Worm (Caenorhabditis elegans) whole organism, L4/young adult: ENCODE data around the gene gstk-1.

Source experiments
- W03F9.2 ChIP-seq: fragments of 150-350 bp; optimal IDR thresholded peaks from 2 replicates; lab custom pipeline; 2014; ENCODE audit warnings: missing biosample characterization, missing genetic modification characterization
- dao-5 ChIP-seq: sonication (generic microtip); optimal IDR thresholded peaks from 2 replicates; lab custom pipeline; 2016; ENCODE audit warnings: missing genotype, missing genetic modification characterization, moderate library complexity, missing compliant biosample characterization
- him-1 ChIP-seq: sonication (generic microtip); optimal IDR thresholded peaks from 2 replicates; lab custom pipeline; 2016; ENCODE audit warnings: missing genotype, missing genetic modification reagents, missing genetic modification characterization, missing compliant biosample characterization

gstk-1 gene

DNA sequence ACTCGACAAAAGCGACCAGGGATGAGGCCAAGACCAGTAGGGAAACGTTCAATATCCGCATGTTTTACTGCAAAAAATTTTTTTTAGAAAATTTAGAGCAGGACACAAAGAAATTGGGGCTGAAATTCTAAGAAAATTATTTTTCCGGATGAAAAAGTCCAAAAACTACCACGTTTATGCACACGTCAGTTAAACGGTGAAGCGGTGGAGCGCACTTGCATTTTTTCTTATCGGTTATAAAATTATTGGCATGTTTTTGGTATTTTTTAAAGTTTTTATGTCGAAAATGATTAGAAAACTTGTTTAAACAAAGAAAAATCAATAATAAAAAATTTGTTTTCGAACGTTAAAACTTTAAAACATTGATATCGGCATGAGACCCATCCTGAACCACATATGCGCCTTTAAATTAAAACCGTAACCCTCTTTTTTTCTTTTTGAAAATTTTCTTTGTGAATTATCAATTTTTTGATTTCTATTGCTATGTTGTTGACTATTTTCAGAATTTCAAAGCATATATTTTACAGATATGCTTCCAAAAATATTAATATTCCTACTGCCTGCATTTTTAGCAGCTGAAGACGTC, 32.3 kb upstream of the gstk-1 start, which contains the start of the genes dnj-20 and ZK1307.8:
Gene dnj-20, minus strand, starts transcription at position 67 of the 586 bp plus-strand sequence.
Gene ZK1307.8, plus strand, starts transcription at position 504 of the 586 bp plus-strand sequence.
- TF ChIP-seq dao-5 (no peak), him-1 (tag; lab: Kevin White, UChicago) (no peak), W03F9.2 (tag; lab: Kevin White, UChicago) (peak; percentile 35)

- no peak for TF ChIP-seq W03F9.2 (tag; lab: Kevin White, UChicago)
- no peak for TF ChIP-seq dao-5
- no peak for TF ChIP-seq him-1 (tag; lab: Kevin White, UChicago)
Observed at ce11 chrII:9625930-9626329, 30.6 kb upstream of the gstk-1 start.

DNA sequence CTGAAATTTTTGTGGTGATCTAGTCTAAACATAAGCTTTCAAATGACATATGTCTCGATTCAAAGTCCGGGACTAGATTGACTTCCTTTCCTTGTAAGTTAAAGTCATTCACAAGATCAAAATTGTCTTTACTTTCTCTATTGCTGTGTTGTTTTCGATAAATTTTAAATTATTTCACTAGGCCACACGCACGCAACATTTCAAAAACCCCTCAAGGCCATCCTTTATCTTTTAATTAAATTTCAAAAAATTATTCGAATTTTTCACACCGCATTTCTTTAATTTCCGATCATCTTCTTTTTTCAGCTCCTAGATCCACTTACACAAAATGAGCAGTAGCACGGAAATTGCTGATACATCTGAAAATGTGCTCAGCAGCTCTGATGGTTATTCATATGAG, 20.2 kb upstream of the gstk-1 start, which contains the start of gene ZK1307.7:
Gene ZK1307.7, plus strand, starts transcription at position 301 of the 400 bp plus-strand sequence.
- no peak for TF ChIP-seq him-1 (tag; lab: Kevin White, UChicago)
- TF ChIP-seq dao-5: no peak
- no peak for TF ChIP-seq W03F9.2 (tag; lab: Kevin White, UChicago)

- TF ChIP-seq dao-5 (no peak), him-1 (tag; lab: Kevin White, UChicago) (no peak), W03F9.2 (tag; lab: Kevin White, UChicago) (no peak)
Observed at ce11 chrII:9644438-9644837, 12.1 kb upstream of the gstk-1 start, which contains the start of gene fzr-1. fzr-1 (minus strand) TSS chrII:9644466.

ce11 chrII:9644940-9645634, 11.4 kb upstream of the gstk-1 start:
- TF ChIP-seq W03F9.2 (tag; lab: Kevin White, UChicago): peak; percentile 15
- TF ChIP-seq him-1 (tag; lab: Kevin White, UChicago): no peak
- no peak for TF ChIP-seq dao-5

- no peak for TF ChIP-seq dao-5
- TF ChIP-seq him-1 (tag; lab: Kevin White, UChicago): no peak
- TF ChIP-seq W03F9.2 (tag; lab: Kevin White, UChicago): no peak
Observed at ce11 chrII:9646122-9646555, 10.4 kb upstream of the gstk-1 start.

- no peak for TF ChIP-seq dao-5
Observed at ce11 chrII:9646928-9647838, 9.3 kb upstream of the gstk-1 start, which contains the start of gene sqv-8. sqv-8 (plus strand) TSS chrII:9646978.

- no peak for TF ChIP-seq him-1 (tag; lab: Kevin White, UChicago)
Observed at ce11 chrII:9649191-9649590, 7.3 kb upstream of the gstk-1 start, which contains the start of gene ZK1307.9. ZK1307.9 (plus strand) TSS chrII:9649491.

DNA sequence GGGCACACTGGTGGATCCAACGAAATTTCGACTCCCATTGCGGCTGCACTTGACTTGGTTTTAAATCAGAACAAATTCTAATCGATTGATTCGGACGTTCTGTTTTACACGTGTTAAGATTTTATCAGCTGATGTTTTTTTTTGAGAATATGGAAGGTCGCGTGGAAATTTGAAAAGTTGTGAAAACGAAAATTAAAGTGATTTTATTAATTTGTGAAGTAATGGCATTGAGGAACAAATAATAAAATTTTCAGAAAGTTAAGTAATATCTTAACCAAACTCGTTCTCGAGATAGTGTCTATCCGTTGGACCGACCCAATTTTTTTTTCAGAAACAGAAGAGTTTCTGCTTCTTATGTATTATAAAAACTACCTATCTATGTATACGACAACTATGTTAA, 4.8 kb upstream of the gstk-1 start, which contains the start of gene ZK1307.4:
Gene ZK1307.4, minus strand, starts transcription at position 101 of the 400 bp plus-strand sequence.
- TF ChIP-seq him-1 (tag; lab: Kevin White, UChicago) (no peak), dao-5 (no peak), W03F9.2 (tag; lab: Kevin White, UChicago) (no peak)

DNA sequence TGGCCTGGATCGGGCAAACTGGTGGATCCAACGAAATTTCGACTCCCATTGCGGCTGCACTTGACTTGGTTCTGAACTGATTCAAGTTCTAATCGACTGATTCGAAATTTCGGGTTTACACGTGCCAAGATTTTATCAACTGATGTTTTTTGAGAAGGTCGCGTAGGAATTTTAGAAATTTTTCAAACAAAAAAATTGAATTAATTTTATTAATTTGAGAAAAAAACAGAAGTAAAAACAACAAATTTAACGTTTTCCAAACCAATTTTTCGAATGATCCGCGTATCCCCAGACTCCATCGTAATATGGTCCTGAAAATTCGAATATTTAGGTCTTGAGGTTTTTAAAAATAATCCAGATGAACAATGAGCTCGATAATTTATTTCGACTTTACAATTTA, 3.6 kb upstream of the gstk-1 start, which contains the start of gene ZK1307.3:
Gene ZK1307.3, minus strand, starts transcription at position 101 of the 400 bp plus-strand sequence.
- TF ChIP-seq W03F9.2 (tag; lab: Kevin White, UChicago) (no peak), dao-5 (no peak)

DNA sequence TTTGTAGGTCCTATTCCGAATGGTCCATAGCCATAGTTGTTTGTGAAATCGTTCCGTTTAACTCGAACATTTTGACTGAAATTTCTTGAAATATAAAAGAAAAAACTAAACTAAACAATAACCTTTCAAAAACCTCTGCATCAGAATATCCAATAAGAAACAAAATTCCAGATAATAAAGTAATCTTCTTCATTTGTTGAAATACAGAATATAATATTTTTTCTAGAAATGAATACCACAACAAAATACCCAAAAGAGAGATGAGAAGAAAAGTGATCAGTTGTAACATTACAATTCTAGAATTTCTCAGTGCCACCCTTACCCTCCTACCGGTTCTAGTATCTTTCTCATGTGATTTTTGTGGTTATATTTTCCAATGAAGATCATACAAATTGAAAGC, 2.8 kb upstream of the gstk-1 start, which contains the start of gene ZK1307.2:
Gene ZK1307.2, minus strand, starts transcription at position 274 of the 400 bp plus-strand sequence.
- no peak for TF ChIP-seq dao-5
- TF ChIP-seq him-1 (tag; lab: Kevin White, UChicago): no peak
- no peak for TF ChIP-seq W03F9.2 (tag; lab: Kevin White, UChicago)

DNA sequence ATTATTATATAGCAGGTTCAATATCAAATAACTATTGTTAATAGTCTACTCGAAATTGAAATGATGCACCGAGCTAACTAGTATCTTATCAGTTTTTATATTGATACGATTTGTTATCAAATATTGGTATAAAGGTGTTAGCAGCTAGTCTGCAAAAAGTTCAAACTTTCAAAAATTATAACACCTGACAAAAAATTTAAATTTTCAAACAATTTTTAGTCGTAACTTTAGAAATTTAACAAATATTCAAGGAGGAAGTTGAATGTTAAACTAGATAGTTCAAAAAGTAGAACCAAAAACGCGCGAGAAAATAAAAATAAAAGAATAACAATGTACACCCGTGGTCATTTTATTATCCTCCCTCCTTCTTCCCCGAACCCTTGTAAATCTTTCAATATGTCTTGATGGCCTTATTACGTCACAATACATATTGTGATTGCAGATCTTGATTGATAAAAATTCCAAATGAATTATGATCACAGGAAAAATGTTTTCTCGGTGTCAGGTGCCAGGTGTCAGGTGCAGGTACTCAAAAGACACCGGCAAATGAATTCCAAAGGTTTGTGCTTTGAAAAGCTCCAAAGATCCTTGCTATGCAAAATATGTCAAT, 870 bp upstream of the gstk-1 start, which contains the start of gene ZK1307.1:
Gene ZK1307.1, minus strand, starts transcription at position 51 of the 610 bp plus-strand sequence.
- TF ChIP-seq W03F9.2 (tag; lab: Kevin White, UChicago) (no peak), dao-5 (no peak), him-1 (tag; lab: Kevin White, UChicago) (no peak)

- TF ChIP-seq him-1 (tag; lab: Kevin White, UChicago) (no peak), dao-5 (no peak), W03F9.2 (tag; lab: Kevin White, UChicago) (no peak)
Observed at ce11 chrII:9658915-9659314, 2.4 kb downstream of the gstk-1 start, which contains the start of gene ZK1320.2. ZK1320.2 (minus strand) TSS chrII:9659002.
